Fruit fly (Drosophila melanogaster): ENCODE data around the gene CG5167.

The CG5167 gene

DNA sequence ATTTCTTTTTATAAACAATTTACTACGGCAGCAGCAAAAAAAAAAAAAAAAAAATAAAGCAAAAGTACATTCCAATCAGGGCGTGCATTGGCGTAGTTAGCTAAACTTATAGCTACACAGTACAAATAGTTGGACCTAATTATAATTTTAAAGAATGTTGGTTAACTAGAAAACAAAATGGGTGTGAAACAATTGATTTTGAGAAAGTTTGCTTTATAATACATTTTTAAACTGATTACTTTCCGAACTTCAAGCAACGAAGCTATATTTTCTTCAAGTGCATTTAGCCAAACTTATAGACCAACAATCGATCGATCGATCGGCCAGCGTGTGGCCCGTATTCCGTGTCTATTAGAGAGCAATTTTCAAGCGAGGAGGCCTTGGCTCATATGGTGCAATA lies 45.0 kb downstream of the CG5167 start (continued):
- TF ChIP-seq CG15011 (GFP tag; optimal IDR thresholded peaks at IDR 0.05): no peak
- TF ChIP-seq dysf (GFP tag; IDR thresholded peaks at IDR 0.05): peak; percentile 65
- TF ChIP-seq CG14965 (GFP tag; optimal IDR thresholded peaks at IDR 0.05; ENCODE audit: borderline replicate concordance): no peak
- no peak for TF ChIP-seq HmgD (GFP tag; optimal IDR thresholded peaks at IDR 0.05)
- TF ChIP-seq hth (optimal IDR thresholded peaks at IDR 0.05): no peak
- no peak for TF ChIP-seq Dfd (GFP tag; optimal IDR thresholded peaks at IDR 0.05)
- no peak for TF ChIP-seq Dbx (GFP tag; IDR thresholded peaks at IDR 0.05)
- TF ChIP-seq knrl (GFP tag; IDR thresholded peaks at IDR 0.05; ENCODE audit: partially characterized antibody): no peak
- TF ChIP-seq Ptx1 (GFP tag; IDR thresholded peaks at IDR 0.05): peak; percentile 56
- no peak for TF ChIP-seq Hr39 (optimal IDR thresholded peaks at IDR 0.05)
- TF ChIP-seq otp (GFP tag; IDR thresholded peaks at IDR 0.05): no peak
- TF ChIP-seq CG16779 (GFP tag; IDR thresholded peaks at IDR 0.05): no peak
- TF ChIP-seq sens (GFP tag): peak; percentile 77
- TF ChIP-seq p53 (GFP tag; optimal IDR thresholded peaks at IDR 0.05): no peak
- no peak for TF ChIP-seq CG12942 (GFP tag; optimal IDR thresholded peaks at IDR 0.05)
- no peak for TF ChIP-seq tx (GFP tag; optimal IDR thresholded peaks at IDR 0.05)
- TF ChIP-seq Trl (optimal IDR thresholded peaks at IDR 0.05): no peak
- peak; percentile 0 for TF ChIP-seq Trl (GFP tag; optimal IDR thresholded peaks at IDR 0.05)
- no peak for TF ChIP-seq her (GFP tag; optimal IDR thresholded peaks at IDR 0.05)
- TF ChIP-seq gcm (GFP tag; optimal IDR thresholded peaks at IDR 0.05): no peak
- peak; percentile 48 for TF ChIP-seq onecut (GFP tag; IDR thresholded peaks at IDR 0.05)
- TF ChIP-seq repo (GFP tag; optimal IDR thresholded peaks at IDR 0.05): no peak
- TF ChIP-seq B-H1 (GFP tag; IDR thresholded peaks at IDR 0.05): peak; percentile 22; the same call in 1 of the 3 replicates
- TF ChIP-seq sc (optimal IDR thresholded peaks at IDR 0.05): no peak
- no peak for TF ChIP-seq sc (GFP tag; optimal IDR thresholded peaks at IDR 0.05)
- TF ChIP-seq CG9817 (tag; optimal IDR thresholded peaks at IDR 0.05): peak; percentile 3
- TF ChIP-seq CG16815 (GFP tag; optimal IDR thresholded peaks at IDR 0.05): no peak
- peak; percentile 4 for TF ChIP-seq CG12744 (GFP tag; optimal IDR thresholded peaks at IDR 0.05)
- no peak for TF ChIP-seq CG11085 (GFP tag; IDR thresholded peaks at IDR 0.05)
- TF ChIP-seq Blimp-1 (GFP tag; optimal IDR thresholded peaks at IDR 0.05): peak; percentile 38
- TF ChIP-seq CG12659 (GFP tag; optimal IDR thresholded peaks at IDR 0.05): peak; percentile 19
- no peak for TF ChIP-seq nerfin-2 (GFP tag; IDR thresholded peaks at IDR 0.05; ENCODE audit: partially characterized antibody)
- no peak for TF ChIP-seq Pdp1 (GFP tag; optimal IDR thresholded peaks at IDR 0.05)
- peak; percentile 49 for TF ChIP-seq Ets65A (GFP tag)
- TF ChIP-seq Ravus (GFP tag; IDR thresholded peaks at IDR 0.05): no peak
- no peak for TF ChIP-seq z (GFP tag; IDR thresholded peaks at IDR 0.05)
- TF ChIP-seq Bteb2 (GFP tag; optimal IDR thresholded peaks at IDR 0.05): no peak
- TF ChIP-seq pho (GFP tag; optimal IDR thresholded peaks at IDR 0.05): no peak
- TF ChIP-seq zen (tag; optimal IDR thresholded peaks at IDR 0.05): no peak
- no peak for TF ChIP-seq CG17612 (GFP tag; IDR thresholded peaks at IDR 0.05)
- TF ChIP-seq CG8924 (tag; optimal IDR thresholded peaks at IDR 0.05): peak; percentile 5
- TF ChIP-seq pros (GFP tag; optimal IDR thresholded peaks at IDR 0.05): no peak
- no peak for TF ChIP-seq jumu (GFP tag; optimal IDR thresholded peaks at IDR 0.05)
- TF ChIP-seq slbo (GFP tag; IDR thresholded peaks at IDR 0.05): peak; percentile 40; the same call in 1 of the 2 replicates
- TF ChIP-seq HHEX (GFP tag; optimal IDR thresholded peaks at IDR 0.05): peak; percentile 0
- peak; percentile 41 for TF ChIP-seq CG4424 (GFP tag; optimal IDR thresholded peaks at IDR 0.05)
- TF ChIP-seq tin (GFP tag; optimal IDR thresholded peaks at IDR 0.05): peak; percentile 19
- no peak for TF ChIP-seq NFAT (GFP tag; IDR thresholded peaks at IDR 0.05)
- no peak for TF ChIP-seq NC2α (GFP tag; optimal IDR thresholded peaks at IDR 0.05)
- TF ChIP-seq CG17328 (GFP tag; IDR thresholded peaks at IDR 0.05): peak; percentile 47; the same call in 1 of the 2 replicates
- TF ChIP-seq Eip74EF (GFP tag; optimal IDR thresholded peaks at IDR 0.05): no peak
- TF ChIP-seq gce (GFP tag; IDR thresholded peaks at IDR 0.05): no peak
- no peak for TF ChIP-seq sd (tag; optimal IDR thresholded peaks at IDR 0.05)
- peak; percentile 34 for TF ChIP-seq NfI (GFP tag; optimal IDR thresholded peaks at IDR 0.05)

Data from whole organism, embryonic.